Worm (Caenorhabditis elegans) whole organism, early embryonic: Measurements from ENCODE around the gene Y64G10A.1.

Experiments
- F13C5.2 ChIP-seq: sonication (generic microtip); optimal IDR thresholded peaks from 2 replicates; lab custom pipeline; 2017; ENCODE audit warnings: mild to moderate bottlenecking, missing genetic modification characterization, inconsistent platforms, missing compliant biosample characterization
- aly-1 ChIP-seq: sonication (generic microtip); optimal IDR thresholded peaks from 2 replicates; lab custom pipeline; 2016; ENCODE audit warnings: missing genetic modification characterization, missing compliant biosample characterization
- ama-1 ChIP-seq: fragments of 150-350 bp; optimal IDR thresholded peaks from 2 replicates; lab custom pipeline; 2014
- ceh-36 ChIP-seq: sonication (generic microtip); optimal IDR thresholded peaks from 2 replicates; lab custom pipeline; 2016; ENCODE audit warnings: missing genetic modification characterization, inconsistent platforms, missing compliant biosample characterization
- ets-7 ChIP-seq: sonication (generic microtip); optimal IDR thresholded peaks from 2 replicates; lab custom pipeline; 2016; ENCODE audit warnings: missing genotype, missing genetic modification characterization, missing compliant biosample characterization
- flt-1 ChIP-seq: fragments of 200-800 bp; sonication (Bioruptor generic); IDR thresholded peaks from 2 replicates; pipeline ENCODE4 v1.3.6; 2022; ENCODE audit warnings: missing genetic modification characterization, missing compliant biosample characterization
- hmbx-1 ChIP-seq: sonication (generic microtip); optimal IDR thresholded peaks from 2 replicates; lab custom pipeline; 2016; ENCODE audit warnings: mild to moderate bottlenecking, missing genetic modification characterization, missing compliant biosample characterization
- hnd-1 ChIP-seq: sonication (generic microtip); optimal IDR thresholded peaks from 2 replicates; lab custom pipeline; 2016; ENCODE audit warnings: missing genetic modification characterization, missing compliant biosample characterization
- pes-1 ChIP-seq: fragments of 200-800 bp; sonication (Bioruptor generic); IDR thresholded peaks from 2 replicates; pipeline ENCODE4 v1.3.6; 2022; ENCODE audit warnings: missing genetic modification reagents, missing genetic modification characterization, missing compliant biosample characterization
- scrt-1 ChIP-seq: fragments of 200-800 bp; sonication (Bioruptor generic); IDR thresholded peaks from 2 replicates; pipeline ENCODE4 v1.3.6; 2022; ENCODE audit warnings: missing genetic modification characterization, missing compliant biosample characterization
- tbx-11 ChIP-seq: fragments of 200-800 bp; sonication (Bioruptor generic); IDR thresholded peaks from 2 replicates; pipeline ENCODE4 v1.3.6; 2022; ENCODE audit warnings: missing genetic modification characterization, missing compliant biosample characterization
- tbx-37 ChIP-seq: fragments of 200-800 bp; sonication (Bioruptor generic); conservative IDR thresholded peaks from 2 replicates; pipeline ENCODE4 v1.3.6; 2022; ENCODE audit warnings: missing genetic modification reagents, missing genetic modification characterization, missing compliant biosample characterization

DNA sequence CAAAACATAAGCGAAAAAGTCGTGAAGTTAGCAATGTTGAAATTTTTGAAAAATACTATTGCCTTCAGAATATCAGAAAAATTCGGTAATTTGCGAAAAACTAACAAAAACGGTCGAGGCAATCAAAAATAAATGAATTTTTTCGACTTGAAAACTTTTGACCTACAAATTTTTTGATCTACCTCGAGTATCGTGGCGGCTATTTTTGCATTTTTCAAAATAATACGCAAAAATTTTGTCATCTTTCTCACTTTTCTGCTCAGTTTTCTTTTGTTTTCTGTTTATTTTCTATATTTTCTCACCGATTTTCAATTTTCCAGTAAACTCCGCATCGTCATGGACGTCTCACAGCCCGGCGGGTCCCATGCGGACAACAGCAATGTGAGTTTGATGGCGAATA lies 23.1 kb downstream of the Y64G10A.1 start:
- TF ChIP-seq flt-1 (GFP tag; lab: Robert Waterston, UW) (no peak), ets-7 (tag; lab: Kevin White, UChicago) (no peak), tbx-11 (GFP tag; lab: Robert Waterston, UW) (no peak), ama-1 (lab: Kevin White, UChicago) (no peak), scrt-1 (no peak), F13C5.2 (tag; lab: Kevin White, UChicago) (no peak), hnd-1 (no peak), ceh-36 (tag; lab: Kevin White, UChicago) (no peak), aly-1 (tag; lab: Kevin White, UChicago) (no peak), hmbx-1 (tag; lab: Kevin White, UChicago) (no peak), tbx-37 (no peak), pes-1 (GFP tag; lab: Robert Waterston, UW) (no peak)
